Worm (Caenorhabditis elegans): ENCODE results near the gene lurp-1.

The lurp-1 gene

ce11 chrII:10862749-10863656, 17.7 kb upstream of the lurp-1 start:
- no peak for TF ChIP-seq ets-5 (GFP tag; IDR thresholded peaks at IDR 0.05)
- TF ChIP-seq fkh-10 (GFP tag; optimal IDR thresholded peaks at IDR 0.05), result no peak
- TF ChIP-seq nhr-12 (tag; optimal IDR thresholded peaks at IDR 0.05), result no peak
- no peak for TF ChIP-seq mep-1 (tag; optimal IDR thresholded peaks at IDR 0.05)
- TF ChIP-seq ceh-8 (GFP tag; optimal IDR thresholded peaks at IDR 0.05), result no peak
- no peak for TF ChIP-seq pax-3 (tag; optimal IDR thresholded peaks at IDR 0.05)
- TF ChIP-seq unc-130 (tag; optimal IDR thresholded peaks at IDR 0.05), result no peak
- no peak for TF ChIP-seq unc-98 (GFP tag; IDR thresholded peaks at IDR 0.05)
- TF ChIP-seq Y116A8C.19 (tag; optimal IDR thresholded peaks at IDR 0.05; ENCODE audit: borderline replicate concordance), result no peak
- TF ChIP-seq mab-9 (GFP tag; IDR thresholded peaks at IDR 0.05), result no peak
- TF ChIP-seq grh-1 (GFP tag; IDR thresholded peaks at IDR 0.05), result no peak
- TF ChIP-seq tbx-2 (tag; optimal IDR thresholded peaks at IDR 0.05), result no peak
- no peak for TF ChIP-seq dpl-1 (GFP tag; optimal IDR thresholded peaks at IDR 0.05)
- no peak for TF ChIP-seq nhr-76 (tag; optimal IDR thresholded peaks at IDR 0.05)
- no peak for TF ChIP-seq lin-39 (tag; optimal IDR thresholded peaks at IDR 0.05)
- no peak for TF ChIP-seq mdl-1 (tag; optimal IDR thresholded peaks at IDR 0.05)
- TF ChIP-seq nhr-28 (tag; optimal IDR thresholded peaks at IDR 0.05), result no peak
- peak; percentile 61 for TF ChIP-seq lin-14 (GFP tag; optimal IDR thresholded peaks at IDR 0.05)
- no peak for TF ChIP-seq ztf-4 (tag; optimal IDR thresholded peaks at IDR 0.05)
- TF ChIP-seq nhr-90 (tag; optimal IDR thresholded peaks at IDR 0.05; ENCODE audit: poor library complexity), result no peak
- TF ChIP-seq sox-4 (tag; optimal IDR thresholded peaks at IDR 0.05), result no peak
- TF ChIP-seq dsc-1 (tag; optimal IDR thresholded peaks at IDR 0.05), result no peak
- peak; percentile 37 for TF ChIP-seq rnt-1 (tag; optimal IDR thresholded peaks at IDR 0.05)
- no peak for TF ChIP-seq nhr-19 (GFP tag; conservative IDR thresholded peaks at IDR 0.05)
- TF ChIP-seq unc-30 (tag; optimal IDR thresholded peaks at IDR 0.05), result no peak
- no peak for TF ChIP-seq nhr-237 (tag; optimal IDR thresholded peaks at IDR 0.05)
- no peak for TF ChIP-seq aha-1 (tag; optimal IDR thresholded peaks at IDR 0.05)
- TF ChIP-seq zag-1 (tag; optimal IDR thresholded peaks at IDR 0.05), result no peak
- no peak for TF ChIP-seq nhr-77 (tag; optimal IDR thresholded peaks at IDR 0.05)
- TF ChIP-seq C04F5.9 (tag; optimal IDR thresholded peaks at IDR 0.05), result peak; percentile 17
- no peak for TF ChIP-seq ama-1 (optimal IDR thresholded peaks at IDR 0.05)
- no peak for TF ChIP-seq xbp-1 (tag; optimal IDR thresholded peaks at IDR 0.05)
- no peak for TF ChIP-seq aly-2 (tag; optimal IDR thresholded peaks at IDR 0.05)
- peak; percentile 6 for TF ChIP-seq nhr-71 (tag; optimal IDR thresholded peaks at IDR 0.05)
- no peak for TF ChIP-seq sptf-1 (tag; optimal IDR thresholded peaks at IDR 0.05)
- TF ChIP-seq ztf-11 (tag; optimal IDR thresholded peaks at IDR 0.05), result no peak
- TF ChIP-seq snpc-4 (tag; optimal IDR thresholded peaks at IDR 0.05), result no peak
- TF ChIP-seq pqm-1 (tag; optimal IDR thresholded peaks at IDR 0.05), result no peak
- TF ChIP-seq hlh-4 (tag; optimal IDR thresholded peaks at IDR 0.05), result no peak
- no peak for TF ChIP-seq lin-15B (tag; optimal IDR thresholded peaks at IDR 0.05)
- no peak for TF ChIP-seq elt-2 (tag; optimal IDR thresholded peaks at IDR 0.05)
- TF ChIP-seq lin-35 (GFP tag; optimal IDR thresholded peaks at IDR 0.05), result no peak
- TF ChIP-seq blmp-1 (tag; optimal IDR thresholded peaks at IDR 0.05), result peak; percentile 93
- no peak for TF ChIP-seq fkh-4 (tag; optimal IDR thresholded peaks at IDR 0.05; ENCODE audit: borderline replicate concordance)
- peak in 1 of 2 experiments; percentile 47 for TF ChIP-seq lsy-2 (tag; optimal IDR thresholded peaks at IDR 0.05)
- no peak for TF ChIP-seq jun-1 (tag; optimal IDR thresholded peaks at IDR 0.05)
- no peak for TF ChIP-seq ceh-63 (GFP tag; optimal IDR thresholded peaks at IDR 0.05)
- TF ChIP-seq efl-1 (optimal IDR thresholded peaks at IDR 0.05), result peak in 1 of 2 experiments; percentile 7
- TF ChIP-seq efl-1 (GFP tag; optimal IDR thresholded peaks at IDR 0.05 in 1 of 2), result peak in 1 of 2 experiments; percentile 77
- peak; percentile 51 for TF ChIP-seq nhr-85 (tag)
- TF ChIP-seq nhr-11 (tag; optimal IDR thresholded peaks at IDR 0.05), result no peak
- TF ChIP-seq nhr-47 (tag; optimal IDR thresholded peaks at IDR 0.05), result no peak
- no peak for TF ChIP-seq ceh-90 (tag; optimal IDR thresholded peaks at IDR 0.05)
